Worm (Caenorhabditis elegans): ENCODE data around the gene srh-268.
A peak's percentile ranks its signal among the peaks of the same experiment; 100 is the strongest.

srh-268 gene

DNA sequence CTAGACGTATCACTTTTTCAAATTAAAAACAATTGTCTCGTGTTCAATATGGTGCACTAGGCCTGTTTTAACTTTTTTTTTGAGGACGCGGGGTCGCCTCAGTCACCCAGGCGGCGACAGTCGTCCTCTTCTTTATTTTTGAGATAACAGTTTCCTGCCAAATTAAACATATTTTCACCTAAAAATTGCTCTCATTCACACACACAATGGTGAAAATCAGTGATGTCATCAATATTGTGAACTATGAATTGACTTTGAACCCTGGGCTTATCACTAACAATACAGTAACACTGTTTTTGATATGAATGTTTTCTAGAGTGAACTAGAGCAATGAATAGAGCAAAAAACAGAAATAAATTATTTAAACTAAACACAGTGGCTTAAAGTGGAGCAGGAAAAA, 17.8 kb upstream of the srh-268 start:
- peak; percentile 73 for TF ChIP-seq nhr-80 (tag; optimal IDR thresholded peaks at IDR 0.05)
- TF ChIP-seq cebp-2 (GFP tag; IDR thresholded peaks at IDR 0.05): no peak

DNA sequence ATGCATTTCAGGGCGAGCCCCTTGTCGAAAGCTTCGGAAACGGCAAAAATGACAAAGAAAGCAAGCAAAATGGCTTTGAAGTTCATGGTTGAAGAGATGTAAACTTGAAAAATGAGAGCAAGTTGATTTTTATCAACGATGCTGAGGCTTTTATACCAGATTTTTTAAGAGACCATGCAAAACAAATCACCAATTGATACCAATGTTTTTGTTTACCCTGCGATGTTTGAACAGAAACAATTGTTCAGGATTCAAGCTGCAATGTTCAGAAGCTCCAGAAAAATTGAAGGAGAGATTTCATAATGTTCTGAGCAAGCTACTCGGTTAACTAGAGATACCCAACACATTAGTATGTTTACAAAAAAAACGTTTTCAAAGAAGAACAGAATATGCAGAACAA, 16.8 kb upstream of the srh-268 start, which contains the start of gene C54F6.15:
TSS of gene C54F6.15 (minus strand) at position 101 of the 400 bp plus-strand sequence.
- TF ChIP-seq Y95B8A.8 (GFP tag; IDR thresholded peaks at IDR 0.05) (no peak), F37B4.10 (GFP tag; IDR thresholded peaks at IDR 0.05) (0 out of 2 replicates have a peak, but pooled peaks have one; percentile 46)

DNA sequence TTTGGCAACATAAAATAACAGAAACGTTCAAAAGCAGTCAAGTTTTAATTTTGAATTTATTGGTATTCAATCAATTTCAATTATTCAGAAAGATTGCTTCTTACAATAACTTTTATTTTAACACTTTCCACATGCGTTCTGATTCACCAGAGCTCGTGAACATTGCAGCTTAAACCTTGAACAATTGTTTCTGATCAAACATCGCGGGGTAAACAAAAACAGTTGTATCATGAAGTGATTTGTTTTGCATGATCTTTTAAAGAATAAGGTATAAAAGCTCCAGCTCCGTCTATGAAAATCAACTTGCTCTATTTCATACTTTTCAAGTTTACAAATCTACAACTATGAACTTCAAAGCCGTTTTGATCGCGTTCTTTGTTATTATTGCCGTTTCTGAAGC, 15.7 kb upstream of the srh-268 start, which contains the start of gene C54F6.6:
TSS of gene C54F6.6 (plus strand) at position 301 of the 400 bp plus-strand sequence.
- no peak for TF ChIP-seq Y79H2A.3 (GFP tag; conservative IDR thresholded peaks at IDR 0.05)
- no peak for TF ChIP-seq snpc-3.4 (tag; optimal IDR thresholded peaks at IDR 0.05)
- no peak for TF ChIP-seq B0336.3 (GFP tag; IDR thresholded peaks at IDR 0.05)

DNA sequence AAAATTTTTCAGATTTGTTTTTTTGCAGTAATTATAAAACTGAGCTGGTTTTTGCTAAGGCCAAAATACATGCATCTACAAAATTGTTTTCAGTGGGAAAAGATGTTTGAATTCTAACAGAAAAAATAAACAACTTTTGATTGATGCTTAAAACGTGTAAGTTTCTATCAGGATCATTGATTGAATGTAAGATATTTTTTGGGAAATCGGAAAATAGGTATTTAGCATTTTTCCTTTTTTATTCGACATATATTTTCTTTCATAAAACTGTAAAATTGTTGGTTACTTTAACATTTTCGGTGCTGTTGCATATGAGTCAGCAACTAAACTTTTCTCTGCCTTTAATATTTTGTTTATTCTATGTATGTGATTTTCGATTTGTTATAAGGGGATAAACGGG, 14.7 kb upstream of the srh-268 start, which contains the start of gene C54F6.20:
TSS of gene C54F6.20 (plus strand) at position 301 of the 400 bp plus-strand sequence.
- TF ChIP-seq C06A6.2 (GFP tag; conservative IDR thresholded peaks at IDR 0.05): no peak
- no peak for TF ChIP-seq cebp-1 (GFP tag; IDR thresholded peaks at IDR 0.05)
- TF ChIP-seq cebp-1 (tag; optimal IDR thresholded peaks at IDR 0.05): no peak
- no peak for TF ChIP-seq Y95B8A.8 (GFP tag; IDR thresholded peaks at IDR 0.05)
- TF ChIP-seq fkh-3 (tag; optimal IDR thresholded peaks at IDR 0.05): no peak
- TF ChIP-seq athp-1 (tag; optimal IDR thresholded peaks at IDR 0.05): no peak
- no peak for TF ChIP-seq unc-62 (GFP tag; optimal IDR thresholded peaks at IDR 0.05)
- TF ChIP-seq mxl-1 (tag; optimal IDR thresholded peaks at IDR 0.05): no peak
- no peak for TF ChIP-seq bed-2 (GFP tag; IDR thresholded peaks at IDR 0.05)
- TF ChIP-seq rec-8 (tag; optimal IDR thresholded peaks at IDR 0.05): no peak
- TF ChIP-seq tlf-1 (GFP tag; optimal IDR thresholded peaks at IDR 0.05): no peak
- no peak for TF ChIP-seq die-1 (tag; optimal IDR thresholded peaks at IDR 0.05)
- no peak for TF ChIP-seq madf-10 (tag; optimal IDR thresholded peaks at IDR 0.05)
- no peak for TF ChIP-seq madf-3 (GFP tag; IDR thresholded peaks at IDR 0.05)
- no peak for TF ChIP-seq nhr-27 (tag; optimal IDR thresholded peaks at IDR 0.05)
- TF ChIP-seq F57C9.4 (tag; optimal IDR thresholded peaks at IDR 0.05): no peak
- TF ChIP-seq ceh-100 (GFP tag; IDR thresholded peaks at IDR 0.05): no peak
- no peak for TF ChIP-seq sea-2 (GFP tag; IDR thresholded peaks at IDR 0.05)
- TF ChIP-seq ekl-4 (GFP tag; IDR thresholded peaks at IDR 0.05): no peak
- no peak for TF ChIP-seq snpc-1.3 (tag; optimal IDR thresholded peaks at IDR 0.05; ENCODE audit: insufficient read depth)
- TF ChIP-seq F52B5.7 (tag; optimal IDR thresholded peaks at IDR 0.05): no peak

DNA sequence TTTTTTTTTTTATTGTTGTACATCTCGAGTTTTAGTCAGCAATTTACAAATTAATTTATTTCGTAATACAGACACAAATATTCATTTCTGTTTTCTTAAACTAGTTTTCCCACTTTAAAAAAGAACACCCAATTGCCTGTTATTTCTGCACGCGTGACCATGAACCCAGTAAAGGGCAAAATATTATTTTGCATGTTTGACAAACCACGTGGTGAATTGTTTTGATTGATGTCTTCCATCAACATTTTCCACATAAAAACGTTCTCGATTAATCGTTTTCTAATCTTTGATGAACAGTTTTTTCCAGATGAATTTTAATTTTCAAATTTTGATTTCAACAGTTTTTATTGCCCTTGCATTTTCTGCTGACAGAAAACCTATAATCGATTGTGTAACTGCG, 13.4 kb upstream of the srh-268 start, which contains the start of gene C54F6.18:
TSS of gene C54F6.18 (plus strand) at position 301 of the 400 bp plus-strand sequence.
- TF ChIP-seq dpl-1 (GFP tag; optimal IDR thresholded peaks at IDR 0.05) (no peak), efl-1 (GFP tag; optimal IDR thresholded peaks at IDR 0.05) (no peak), F49E8.2 (tag; optimal IDR thresholded peaks at IDR 0.05; ENCODE audit: insufficient read depth) (no peak), pbrm-1 (GFP tag; IDR thresholded peaks at IDR 0.05) (no peak), sea-2 (GFP tag; IDR thresholded peaks at IDR 0.05) (no peak), hlh-12 (tag; optimal IDR thresholded peaks at IDR 0.05) (no peak), snpc-1.3 (tag; optimal IDR thresholded peaks at IDR 0.05; ENCODE audit: insufficient read depth) (no peak)
